Worm (Caenorhabditis elegans): ENCODE data around the gene scd-2.

Gene scd-2

DNA sequence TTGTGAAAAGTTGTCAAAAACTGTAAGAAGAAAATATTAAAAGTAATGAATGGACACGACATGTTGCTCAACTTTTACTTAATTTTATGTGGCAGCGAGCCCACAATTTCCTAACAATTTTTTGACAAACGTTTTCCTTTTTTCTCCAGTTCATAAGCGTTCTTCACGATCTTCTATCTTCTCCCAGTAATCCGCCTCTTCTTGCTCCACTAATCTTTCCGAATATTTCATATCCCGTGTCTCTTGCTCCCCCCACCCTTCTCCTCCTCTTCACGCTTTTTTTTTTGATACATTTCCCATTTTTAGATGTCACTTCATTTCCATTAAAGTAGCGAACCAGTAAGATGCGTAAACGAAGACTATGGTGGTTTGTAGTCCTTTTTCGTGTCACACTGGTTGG, at the start of gene scd-2:
scd-2 (plus strand) TSS at position 301 of the 400 bp plus-strand sequence.
- no peak for TF ChIP-seq tbx-11 (GFP tag; IDR thresholded peaks at IDR 0.05)
- no peak for TF ChIP-seq B0310.2 (tag; optimal IDR thresholded peaks at IDR 0.05)
- no peak for TF ChIP-seq aly-1 (tag; optimal IDR thresholded peaks at IDR 0.05)

DNA sequence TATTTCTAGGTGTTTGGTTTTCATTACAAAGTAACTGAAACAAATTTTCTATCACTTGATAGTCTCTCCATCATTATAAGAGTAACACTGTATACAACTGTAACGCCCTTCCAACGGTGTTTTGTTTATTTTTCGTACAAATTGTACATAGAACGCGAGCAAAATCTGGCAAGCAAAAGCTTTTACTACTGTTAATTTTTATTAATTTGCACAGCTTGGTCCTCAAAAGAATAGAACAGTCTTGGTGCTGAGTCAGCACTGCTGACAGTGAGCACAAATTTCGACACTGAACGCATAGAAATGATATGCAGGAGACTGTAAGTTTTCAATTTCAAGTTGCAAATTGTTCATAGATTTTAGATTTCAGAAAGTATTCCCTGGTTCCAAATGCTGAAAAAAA, 42.7 kb upstream of the scd-2 start, which contains the start of gene ZK1055.2:
ZK1055.2 (plus strand) TSS at position 301 of the 400 bp plus-strand sequence.
- TF ChIP-seq B0310.2 (tag; optimal IDR thresholded peaks at IDR 0.05) (no peak), tra-4 (tag; optimal IDR thresholded peaks at IDR 0.05) (no peak), ceh-13 (GFP tag; optimal IDR thresholded peaks at IDR 0.05) (no peak), ama-1 (optimal IDR thresholded peaks at IDR 0.05) (no peak), scrt-1 (GFP tag; IDR thresholded peaks at IDR 0.05) (no peak), sea-1 (GFP tag; conservative IDR thresholded peaks at IDR 0.05) (no peak), flt-1 (GFP tag; IDR thresholded peaks at IDR 0.05) (no peak), ets-7 (tag; optimal IDR thresholded peaks at IDR 0.05) (no peak), aly-1 (tag; optimal IDR thresholded peaks at IDR 0.05) (no peak), F13C5.2 (tag; optimal IDR thresholded peaks at IDR 0.05) (no peak), ceh-36 (tag; optimal IDR thresholded peaks at IDR 0.05) (no peak), tbx-11 (GFP tag; IDR thresholded peaks at IDR 0.05) (no peak)

DNA sequence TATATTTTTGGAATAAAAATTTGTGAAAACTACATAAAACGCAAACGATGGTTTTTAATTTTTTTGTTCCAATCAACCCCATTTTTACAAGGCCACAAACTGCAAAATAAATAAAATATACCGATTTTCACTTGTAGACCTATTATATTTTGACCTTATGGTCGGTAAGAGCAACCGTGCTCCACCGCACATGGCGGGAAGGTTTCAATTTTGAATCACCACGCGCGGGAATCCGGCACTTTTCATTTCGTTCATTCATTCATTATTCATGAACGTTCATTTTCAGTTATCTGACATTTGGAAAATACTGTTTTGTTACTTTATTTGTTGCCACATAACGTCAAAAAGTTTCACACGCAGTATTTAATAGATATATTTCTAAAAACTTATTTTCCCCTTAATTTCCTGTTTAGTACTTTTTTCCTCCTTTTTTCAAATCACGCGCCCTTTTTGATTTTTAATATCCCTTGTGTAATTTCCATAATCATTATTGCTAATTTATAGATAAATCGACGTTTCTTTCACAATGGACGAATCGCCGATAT, 39.3 kb upstream of the scd-2 start, which contains the start of gene hcp-1:
hcp-1 (plus strand) TSS at position 495 of the 545 bp plus-strand sequence.
- TF ChIP-seq F13C5.2 (tag; optimal IDR thresholded peaks at IDR 0.05), result no peak
- TF ChIP-seq pes-1 (GFP tag; IDR thresholded peaks at IDR 0.05), result no peak
- TF ChIP-seq hmg-4 (GFP tag; optimal IDR thresholded peaks at IDR 0.05), result no peak
- no peak for TF ChIP-seq hnd-1 (tag; optimal IDR thresholded peaks at IDR 0.05)

DNA sequence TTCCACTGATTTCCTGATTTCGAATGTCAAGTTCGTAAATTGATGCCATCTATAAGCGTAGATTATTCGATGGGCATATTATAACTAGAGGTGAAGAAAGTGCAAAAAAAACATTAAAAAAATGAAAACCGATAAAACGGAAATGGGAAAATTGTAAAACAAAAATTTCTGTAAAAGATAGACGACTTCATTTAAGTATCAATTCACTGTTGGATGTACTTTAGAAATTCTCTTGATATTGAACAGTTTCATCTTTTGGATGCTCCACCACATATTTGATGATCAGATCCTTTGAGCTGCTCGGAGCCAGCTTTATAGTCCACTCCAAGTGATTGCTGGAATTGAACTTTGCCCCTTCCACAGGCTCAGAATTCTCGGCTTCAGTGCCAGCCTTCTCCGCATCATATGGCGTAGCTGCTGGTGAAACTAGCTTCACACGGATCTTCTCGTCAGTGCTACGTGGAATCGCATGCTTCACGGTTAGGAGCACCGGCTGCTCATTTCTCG, 30.4 kb upstream of the scd-2 start, which contains the start of gene ZK1055.6:
ZK1055.6 (minus strand) TSS at position 51 of the 507 bp plus-strand sequence.
- TF ChIP-seq B0310.2 (tag; optimal IDR thresholded peaks at IDR 0.05) (no peak), sea-1 (GFP tag; conservative IDR thresholded peaks at IDR 0.05) (no peak), hmbx-1 (tag; optimal IDR thresholded peaks at IDR 0.05) (no peak), aly-1 (tag; optimal IDR thresholded peaks at IDR 0.05) (no peak), pes-1 (GFP tag; IDR thresholded peaks at IDR 0.05) (no peak), tra-4 (tag; optimal IDR thresholded peaks at IDR 0.05) (no peak), hnd-1 (tag; optimal IDR thresholded peaks at IDR 0.05) (no peak), scrt-1 (GFP tag; IDR thresholded peaks at IDR 0.05) (no peak), flt-1 (GFP tag; IDR thresholded peaks at IDR 0.05) (no peak), ceh-13 (GFP tag; optimal IDR thresholded peaks at IDR 0.05) (no peak), tbx-37 (GFP tag; conservative IDR thresholded peaks at IDR 0.05) (no peak), hmg-4 (GFP tag; optimal IDR thresholded peaks at IDR 0.05) (no peak), ets-7 (tag; optimal IDR thresholded peaks at IDR 0.05) (no peak), ceh-36 (tag; optimal IDR thresholded peaks at IDR 0.05) (no peak), tbx-11 (GFP tag; IDR thresholded peaks at IDR 0.05) (no peak), ama-1 (optimal IDR thresholded peaks at IDR 0.05) (no peak), F13C5.2 (tag; optimal IDR thresholded peaks at IDR 0.05) (no peak)

DNA sequence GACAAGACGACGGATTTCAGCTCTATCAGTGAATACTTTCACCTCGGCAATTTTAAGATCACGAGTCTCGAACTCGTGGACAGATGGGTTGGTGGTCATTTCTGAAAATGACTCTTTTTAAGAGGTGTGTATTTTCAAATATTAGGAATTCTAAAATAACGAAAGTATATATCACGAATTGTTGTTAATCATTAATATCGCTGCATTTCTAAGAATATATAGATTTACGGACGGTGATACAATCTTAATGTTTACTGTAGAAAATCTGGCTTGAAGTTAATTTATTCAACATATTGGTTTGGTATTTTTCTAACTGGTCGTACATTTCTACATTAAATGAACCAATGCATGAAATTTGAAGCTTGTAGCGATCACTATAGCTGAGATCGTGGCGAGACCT, 27.8 kb upstream of the scd-2 start, which contains the start of gene ZK1055.7:
ZK1055.7 (minus strand) TSS at position 101 of the 400 bp plus-strand sequence.
- TF ChIP-seq ama-1 (optimal IDR thresholded peaks at IDR 0.05), result no peak
- no peak for TF ChIP-seq hnd-1 (tag; optimal IDR thresholded peaks at IDR 0.05)
- no peak for TF ChIP-seq ets-7 (tag; optimal IDR thresholded peaks at IDR 0.05)
- no peak for TF ChIP-seq ceh-13 (GFP tag; optimal IDR thresholded peaks at IDR 0.05)
- no peak for TF ChIP-seq tbx-37 (GFP tag; conservative IDR thresholded peaks at IDR 0.05)
- TF ChIP-seq sea-1 (GFP tag; conservative IDR thresholded peaks at IDR 0.05), result no peak
- no peak for TF ChIP-seq tbx-11 (GFP tag; IDR thresholded peaks at IDR 0.05)
- no peak for TF ChIP-seq F13C5.2 (tag; optimal IDR thresholded peaks at IDR 0.05)
- TF ChIP-seq ceh-36 (tag; optimal IDR thresholded peaks at IDR 0.05), result no peak
- no peak for TF ChIP-seq aly-1 (tag; optimal IDR thresholded peaks at IDR 0.05)

DNA sequence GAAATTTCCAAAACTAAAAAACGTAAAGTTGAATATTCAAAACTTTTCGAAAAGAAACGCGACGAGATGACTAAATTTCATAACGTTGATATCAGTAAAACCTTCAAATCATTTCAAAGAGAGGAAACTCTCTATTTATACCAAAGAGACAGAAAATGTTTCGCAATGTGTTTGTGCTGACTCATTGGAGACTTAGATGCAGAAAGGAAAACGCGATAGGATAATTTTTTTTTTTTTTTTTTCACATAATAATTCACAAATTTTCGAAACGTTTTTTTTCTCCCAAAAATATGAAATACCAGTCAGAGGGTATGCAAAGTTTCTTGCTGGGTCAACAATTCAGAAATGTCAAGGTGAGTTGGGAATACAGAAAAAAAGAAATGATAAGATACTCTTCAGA, 26.8 kb upstream of the scd-2 start:
- TF ChIP-seq tbx-37 (GFP tag; conservative IDR thresholded peaks at IDR 0.05) (no peak), hnd-1 (tag; optimal IDR thresholded peaks at IDR 0.05) (no peak), flt-1 (GFP tag; IDR thresholded peaks at IDR 0.05) (no peak), scrt-1 (GFP tag; IDR thresholded peaks at IDR 0.05) (no peak), ceh-13 (GFP tag; optimal IDR thresholded peaks at IDR 0.05) (no peak), ets-7 (tag; optimal IDR thresholded peaks at IDR 0.05) (no peak), B0310.2 (tag; optimal IDR thresholded peaks at IDR 0.05) (no peak), tra-4 (tag; optimal IDR thresholded peaks at IDR 0.05) (no peak), ceh-36 (tag; optimal IDR thresholded peaks at IDR 0.05) (no peak), tbx-11 (GFP tag; IDR thresholded peaks at IDR 0.05) (no peak), ama-1 (optimal IDR thresholded peaks at IDR 0.05) (no peak), hmg-4 (GFP tag; optimal IDR thresholded peaks at IDR 0.05) (no peak), F13C5.2 (tag; optimal IDR thresholded peaks at IDR 0.05) (no peak), pes-1 (GFP tag; IDR thresholded peaks at IDR 0.05) (no peak), hmbx-1 (tag; optimal IDR thresholded peaks at IDR 0.05) (no peak), aly-1 (tag; optimal IDR thresholded peaks at IDR 0.05) (no peak), sea-1 (GFP tag; conservative IDR thresholded peaks at IDR 0.05) (no peak)

DNA sequence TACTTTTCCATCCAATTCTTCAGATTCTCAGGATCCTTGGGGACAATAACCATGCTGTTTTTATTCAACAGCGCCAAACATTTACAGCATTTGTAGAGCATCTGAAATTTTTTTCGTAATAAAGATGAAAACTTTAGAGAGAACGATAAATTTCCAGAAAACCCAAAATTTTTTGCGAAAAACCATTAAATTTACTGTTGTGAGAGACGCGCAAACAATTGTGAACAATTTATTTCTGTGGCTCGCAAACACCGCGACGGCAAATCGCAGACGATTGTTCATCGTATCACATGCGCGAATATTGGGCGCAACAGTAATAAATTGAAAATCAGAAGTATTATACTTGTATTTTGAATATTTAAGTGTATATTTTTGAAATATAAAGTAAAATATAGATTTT, 22.0 kb upstream of the scd-2 start, which contains the start of gene gon-14:
gon-14 (minus strand) TSS at position 101 of the 400 bp plus-strand sequence.
- TF ChIP-seq flt-1 (GFP tag; IDR thresholded peaks at IDR 0.05), result no peak
- TF ChIP-seq pes-1 (GFP tag; IDR thresholded peaks at IDR 0.05), result no peak

DNA sequence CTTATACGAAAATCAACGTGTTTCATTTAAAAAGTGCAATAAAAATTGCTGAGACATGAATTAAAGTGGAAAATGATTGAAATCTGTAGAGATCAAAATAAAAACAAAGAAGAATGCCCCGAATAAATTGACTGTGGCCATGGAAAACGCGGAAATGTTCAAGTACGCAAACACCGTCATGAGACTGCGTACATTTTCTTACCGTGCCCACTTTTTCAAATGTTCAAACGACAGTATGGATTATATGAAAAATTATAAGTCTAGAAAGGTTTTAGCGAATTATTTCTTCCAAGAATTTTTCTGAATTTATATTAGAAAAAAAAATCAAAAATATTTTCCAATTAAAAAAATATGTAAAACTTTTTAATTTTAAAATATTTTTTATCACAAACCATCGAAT, 21.5 kb upstream of the scd-2 start:
- TF ChIP-seq tbx-11 (GFP tag; IDR thresholded peaks at IDR 0.05) (no peak), scrt-1 (GFP tag; IDR thresholded peaks at IDR 0.05) (no peak), ceh-13 (GFP tag; optimal IDR thresholded peaks at IDR 0.05) (no peak), hmbx-1 (tag; optimal IDR thresholded peaks at IDR 0.05) (no peak), hnd-1 (tag; optimal IDR thresholded peaks at IDR 0.05) (no peak), pes-1 (GFP tag; IDR thresholded peaks at IDR 0.05) (no peak), ets-7 (tag; optimal IDR thresholded peaks at IDR 0.05) (no peak)

All from whole organism, early embryonic.